Worm (Caenorhabditis elegans) whole organism, L4 larva: ENCODE measurements around the gene Y80D3A.8.
A peak's percentile ranks its signal among the peaks of the same experiment; 100 is the strongest.

Experiments used
- F10B5.3 ChIP-seq: sonication (generic microtip); optimal IDR thresholded peaks from 2 replicates; lab custom pipeline; 2016; ENCODE audit warnings: mild to moderate bottlenecking, missing genetic modification characterization, missing compliant biosample characterization
- F26F4.8 ChIP-seq: fragments of 200-800 bp; sonication (Bioruptor generic); conservative IDR thresholded peaks from 2 replicates; pipeline ENCODE4 v1.3.6; 2022; ENCODE audit warnings: missing genetic modification characterization, missing compliant biosample characterization
- F37D6.2 ChIP-seq: sonication (generic microtip); optimal IDR thresholded peaks from 2 replicates; lab custom pipeline; 2016; ENCODE audit warnings: mild to moderate bottlenecking, missing genetic modification characterization, missing compliant biosample characterization
- F49E8.2 ChIP-seq: sonication (generic microtip); optimal IDR thresholded peaks from 2 replicates; lab custom pipeline; 2016; ENCODE audit warnings: missing compliant biosample characterization, mild to moderate bottlenecking, missing genetic modification characterization, borderline replicate concordance
- Y48G9A.11 ChIP-seq: fragments of 200-800 bp; sonication (Bioruptor generic); IDR thresholded peaks from 2 replicates; pipeline ENCODE4 v1.3.6; 2022; ENCODE audit warnings: missing genetic modification reagents, missing genetic modification characterization, missing compliant biosample characterization
- ZK337.2 ChIP-seq: fragments of 200-800 bp; sonication (Bioruptor generic); IDR thresholded peaks from 2 replicates; pipeline ENCODE4 v1.3.6; 2022; ENCODE audit warnings: missing genetic modification reagents, missing genetic modification characterization, missing compliant biosample characterization
- ama-1 ChIP-seq: fragments of 150-350 bp; optimal IDR thresholded peaks from 2 replicates; lab custom pipeline; 2014; ENCODE audit warnings: inconsistent platforms, mixed read lengths
- ceh-44 ChIP-seq: fragments of 200-800 bp; sonication (Bioruptor generic); IDR thresholded peaks from 2 replicates; pipeline ENCODE4 v1.3.6; 2022; ENCODE audit warnings: missing genetic modification reagents, missing genetic modification characterization, missing compliant biosample characterization
- daf-12 ChIP-seq: fragments of 150-350 bp; optimal IDR thresholded peaks from 2 replicates; lab custom pipeline; 2014; ENCODE audit warnings: missing biosample characterization, missing genetic modification reagents, missing genetic modification characterization
- daf-16 ChIP-seq, 3 experiments: sonication (generic microtip); optimal IDR thresholded peaks; 2 replicates each; lab custom pipeline; 2016 to 2017; ENCODE audit warnings: missing genetic modification characterization in 3 of 3, missing genetic modification reagents in 3 of 3, mild to moderate bottlenecking in 2 of 3, missing compliant biosample characterization in 2 of 3, missing biosample characterization in 1 of 3, moderate library complexity in 1 of 3
- daf-19 ChIP-seq: fragments of 200-800 bp; sonication (Bioruptor generic); conservative IDR thresholded peaks from 2 replicates; pipeline ENCODE4 v1.3.6; 2022; ENCODE audit warnings: missing genetic modification characterization, missing compliant biosample characterization
- dmd-6 ChIP-seq: fragments of 200-800 bp; sonication (Bioruptor generic); IDR thresholded peaks from 2 replicates; pipeline ENCODE4 v1.3.6; 2022; ENCODE audit warnings: missing genetic modification reagents, missing genetic modification characterization, missing compliant biosample characterization
- dpl-1 ChIP-seq: fragments of 150-350 bp; optimal IDR thresholded peaks from 2 replicates; lab custom pipeline; 2014; ENCODE audit warnings: missing biosample characterization, missing genetic modification reagents, missing genetic modification characterization
- duxl-1 ChIP-seq: sonication (generic microtip); optimal IDR thresholded peaks from 2 replicates; lab custom pipeline; 2016; ENCODE audit warnings: mild to moderate bottlenecking, missing genetic modification characterization, moderate library complexity, missing compliant biosample characterization; ENCODE audit not compliant: poor library complexity
- dve-1 ChIP-seq: sonication (generic microtip); optimal IDR thresholded peaks from 2 replicates; lab custom pipeline; 2017; ENCODE audit warnings: antibody characterized with exemption, mild to moderate bottlenecking, missing genetic modification characterization, missing compliant biosample characterization; ENCODE audit not compliant: insufficient read depth
- egl-43 ChIP-seq: fragments of 200-800 bp; sonication (Bioruptor generic); IDR thresholded peaks from 2 replicates; pipeline ENCODE4 v1.3.6; 2022; ENCODE audit warnings: missing genetic modification reagents, missing genetic modification characterization, missing compliant biosample characterization
- fos-1 ChIP-seq: fragments of 150-350 bp; optimal IDR thresholded peaks from 2 replicates; lab custom pipeline; 2014; ENCODE audit warnings: missing biosample characterization, missing genetic modification characterization
- gei-8 ChIP-seq: fragments of 200-800 bp; sonication (Bioruptor generic); optimal IDR thresholded peaks from 2 replicates; lab custom pipeline; 2018; ENCODE audit warnings: mild to moderate bottlenecking, missing genetic modification characterization, missing compliant biosample characterization
- hif-1 ChIP-seq, 2 experiments: sonication (generic microtip); optimal IDR thresholded peaks; 2 replicates each; lab custom pipeline; 2016 to 2017; ENCODE audit warnings: missing compliant biosample characterization in 2 of 2, missing genetic modification characterization in 2 of 2, missing genetic modification reagents in 2 of 2, missing genotype in 2 of 2, mild to moderate bottlenecking in 1 of 2
- hlh-11 ChIP-seq: fragments of 200-800 bp; sonication (Bioruptor generic); optimal IDR thresholded peaks from 2 replicates; lab custom pipeline; 2018; ENCODE audit warnings: mild to moderate bottlenecking, missing genetic modification characterization, missing compliant biosample characterization
- hmg-1.1 ChIP-seq: fragments of 200-800 bp; sonication (Bioruptor generic); IDR thresholded peaks from 2 replicates; pipeline ENCODE4 v1.3.6; 2022; ENCODE audit warnings: missing genetic modification reagents, missing genetic modification characterization, missing compliant biosample characterization
- jun-1 ChIP-seq: fragments of 150-350 bp; optimal IDR thresholded peaks from 2 replicates; lab custom pipeline; 2014; ENCODE audit warnings: missing biosample characterization, missing genetic modification reagents, missing genetic modification characterization
- lin-38 ChIP-seq: fragments of 200-800 bp; sonication (Bioruptor generic); IDR thresholded peaks from 2 replicates; pipeline ENCODE4 v1.3.6; 2022; ENCODE audit warnings: missing genetic modification reagents, missing genetic modification characterization, missing compliant biosample characterization
- lir-3 ChIP-seq: sonication (generic microtip); optimal IDR thresholded peaks from 2 replicates; lab custom pipeline; 2016; ENCODE audit warnings: mild to moderate bottlenecking, missing genetic modification characterization, missing compliant biosample characterization
- lsy-2 ChIP-seq, 2 experiments: fragments of 150-350 bp in 1 of 2; sonication (generic microtip) in 1 of 2; optimal IDR thresholded peaks; 2 replicates each; lab custom pipeline; 2014 to 2017; ENCODE audit warnings: missing biosample characterization in 2 of 2, missing genetic modification characterization in 2 of 2
- madf-9 ChIP-seq: fragments of 200-800 bp; sonication (Bioruptor generic); conservative IDR thresholded peaks from 2 replicates; pipeline ENCODE4 v1.3.6; 2022; ENCODE audit warnings: missing genetic modification reagents, missing genetic modification characterization, missing compliant biosample characterization
- mdt-29 ChIP-seq: fragments of 200-800 bp; sonication (Bioruptor generic); IDR thresholded peaks from 2 replicates; pipeline ENCODE4 v1.3.6; 2022; ENCODE audit warnings: missing genetic modification reagents, missing genetic modification characterization, missing compliant biosample characterization
- mep-1 ChIP-seq: fragments of 150-350 bp; sonication (generic microtip); optimal IDR thresholded peaks from 3 replicates; lab custom pipeline; 2014; ENCODE audit warnings: missing biosample characterization, missing genetic modification characterization
- mes-2 ChIP-seq: sonication (generic microtip); optimal IDR thresholded peaks from 2 replicates; lab custom pipeline; 2016; ENCODE audit warnings: missing genotype, mild to moderate bottlenecking, missing genetic modification characterization, missing compliant biosample characterization; ENCODE audit not compliant: poor library complexity, severe bottlenecking
- mxl-2 ChIP-seq: fragments of 200-800 bp; sonication (Bioruptor generic); conservative IDR thresholded peaks from 2 replicates; pipeline ENCODE4 v1.3.6; 2022; ENCODE audit warnings: missing genetic modification reagents, missing genetic modification characterization, missing compliant biosample characterization
- nhr-11 ChIP-seq: fragments of 150-350 bp; optimal IDR thresholded peaks from 2 replicates; lab custom pipeline; 2014; ENCODE audit warnings: missing biosample characterization, missing genetic modification characterization
- nhr-111 ChIP-seq: fragments of 200-800 bp; sonication (Bioruptor generic); optimal IDR thresholded peaks from 2 replicates; lab custom pipeline; 2018; ENCODE audit warnings: mild to moderate bottlenecking, missing genetic modification characterization, missing compliant biosample characterization
- nhr-28 ChIP-seq: fragments of 150-350 bp; optimal IDR thresholded peaks from 2 replicates; lab custom pipeline; 2014; ENCODE audit warnings: missing biosample characterization, missing genetic modification characterization
- nhr-41 ChIP-seq: fragments of 200-800 bp; sonication (Bioruptor generic); IDR thresholded peaks from 2 replicates; pipeline ENCODE4 v1.3.6; 2022; ENCODE audit warnings: missing genetic modification reagents, missing genetic modification characterization, missing compliant biosample characterization
- nhr-6 ChIP-seq: fragments of 150-350 bp; optimal IDR thresholded peaks from 2 replicates; lab custom pipeline; 2014; ENCODE audit warnings: missing biosample characterization, missing genetic modification characterization
- pha-4 ChIP-seq, 2 experiments: fragments of 150-350 bp in 1 of 2; fragments of 200-800 bp in 1 of 2; sonication (Bioruptor generic) in 1 of 2; IDR thresholded peaks in 1 of 2; optimal IDR thresholded peaks in 1 of 2; 2 replicates each; pipeline versions ENCODE4 v1.3.6 to Lab custom; 2014 to 2022; ENCODE audit warnings: missing genetic modification characterization in 2 of 2, missing genetic modification reagents in 2 of 2, missing biosample characterization in 1 of 2, missing compliant biosample characterization in 1 of 2
- rbr-2 ChIP-seq: sonication (generic microtip); optimal IDR thresholded peaks from 2 replicates; lab custom pipeline; 2016; ENCODE audit warnings: missing genotype, missing genetic modification characterization, missing compliant biosample characterization
- set-16 ChIP-seq: fragments of 200-800 bp; sonication (Bioruptor generic); IDR thresholded peaks from 2 replicates; pipeline ENCODE4 v1.3.6; 2022; ENCODE audit warnings: missing genetic modification reagents, missing genetic modification characterization, missing compliant biosample characterization
- snpc-1.2 ChIP-seq: fragments of 200-800 bp; sonication (Bioruptor generic); IDR thresholded peaks from 2 replicates; pipeline ENCODE4 v1.3.6; 2022; ENCODE audit warnings: missing genetic modification reagents, missing genetic modification characterization, missing compliant biosample characterization
- tra-1 ChIP-seq: fragments of 200-800 bp; sonication (Bioruptor generic); IDR thresholded peaks from 2 replicates; pipeline ENCODE4 v1.3.6; 2022; ENCODE audit warnings: missing genetic modification reagents, missing genetic modification characterization, missing compliant biosample characterization
- unc-130 ChIP-seq: sonication (generic microtip); optimal IDR thresholded peaks from 2 replicates; lab custom pipeline; 2016; ENCODE audit warnings: missing genetic modification reagents, missing genetic modification characterization, missing compliant biosample characterization
- unc-62 ChIP-seq, 3 experiments: fragments of 150-350 bp in 1 of 3; sonication (generic microtip); optimal IDR thresholded peaks in 2 of 3; peaks in 1 of 3; 1 replicate in 1 of 3; 2 replicates in 2 of 3; lab custom pipeline; 2014 to 2017; ENCODE audit warnings: missing biosample characterization in 3 of 3, missing genetic modification characterization in 3 of 3, missing genetic modification reagents in 3 of 3, missing genotype in 1 of 3
- zag-1 ChIP-seq: fragments of 150-350 bp; optimal IDR thresholded peaks from 2 replicates; lab custom pipeline; 2014; ENCODE audit warnings: missing biosample characterization, missing genetic modification characterization
- zip-11 ChIP-seq: fragments of 200-800 bp; sonication (Bioruptor generic); IDR thresholded peaks from 2 replicates; pipeline ENCODE4 v1.3.6; 2022; ENCODE audit warnings: missing genetic modification characterization, missing compliant biosample characterization
- ztf-7 ChIP-seq: fragments of 150-350 bp; optimal IDR thresholded peaks from 2 replicates; lab custom pipeline; 2014; ENCODE audit warnings: missing biosample characterization, missing genetic modification characterization

Gene Y80D3A.8

ce11 chrV:18980091-18980490 is 39.6 kb downstream of the Y80D3A.8 start:
- 0 out of 2 replicates have a peak, but pooled peaks have one; percentile 36 for TF ChIP-seq F26F4.8 (GFP tag; lab: Robert Waterston, UW)
- TF ChIP-seq tra-1 (GFP tag; lab: Robert Waterston, UW), result 0 out of 2 replicates have a peak, but pooled peaks have one; percentile 38
- TF ChIP-seq mxl-2 (GFP tag; lab: Robert Waterston, UW), result 0 out of 2 replicates have a peak, but pooled peaks have one; percentile 7

ce11 chrV:18980980-18981529 is 40.6 kb downstream of the Y80D3A.8 start, which contains the start of the genes mrps-35 and sws-1:
mrps-35 (plus strand) TSS chrV:18981306.
sws-1 (minus strand) TSS chrV:18981479.
- TF ChIP-seq snpc-1.2 (GFP tag; lab: Robert Waterston, UW) (0 out of 2 replicates have a peak, but pooled peaks have one; percentile 30), dpl-1 (peak; percentile 96), ztf-7 (tag; lab: Kevin White, UChicago) (peak; percentile 10), egl-43 (GFP tag; lab: Robert Waterston, UW) (no peak), dve-1 (tag; lab: Kevin White, UChicago) (peak; percentile 27), unc-130 (GFP tag; lab: Kevin White, UChicago) (peak; percentile 79), set-16 (GFP tag; lab: Robert Waterston, UW) (0 out of 2 replicates have a peak, but pooled peaks have one; percentile 9), daf-16 (GFP tag; optimal IDR thresholded peaks at IDR 0.05; lab: Kevin White, UChicago) (no peak), daf-16 (tag; optimal IDR thresholded peaks at IDR 0.05; lab: Kevin White, UChicago) (peak; percentile 46), zip-11 (no peak), Y48G9A.11 (GFP tag; lab: Robert Waterston, UW) (peak; percentile 68), nhr-111 (GFP tag; lab: Kevin White, UChicago) (no peak), pha-4 (GFP tag; IDR thresholded peaks at IDR 0.05; lab: Robert Waterston, UW) (0 out of 2 replicates have a peak, but pooled peaks have one; percentile 39), pha-4 (tag; optimal IDR thresholded peaks at IDR 0.05; lab: Kevin White, UChicago) (no peak), hmg-1.1 (0 out of 2 replicates have a peak, but pooled peaks have one; percentile 38), nhr-11 (no peak), F49E8.2 (tag; lab: Kevin White, UChicago) (peak; percentile 47), ZK337.2 (peak; percentile 92), hlh-11 (tag; lab: Kevin White, UChicago) (peak; percentile 0), jun-1 (no peak), mep-1 (peak; percentile 45), ceh-44 (GFP tag; lab: Robert Waterston, UW) (peak; percentile 66; the same call in 1 of the 2 replicates), mxl-2 (GFP tag; lab: Robert Waterston, UW) (peak; percentile 51; the same call in 1 of the 2 replicates), lin-38 (GFP tag; lab: Robert Waterston, UW) (peak; percentile 73), F37D6.2 (tag; lab: Kevin White, UChicago) (peak; percentile 18), gei-8 (no peak), mdt-29 (no peak), zag-1 (tag; lab: Kevin White, UChicago) (no peak), nhr-6 (tag; lab: Kevin White, UChicago) (peak; percentile 67), nhr-41 (GFP tag; lab: Robert Waterston, UW) (no peak), lsy-2 (tag; optimal IDR thresholded peaks at IDR 0.05; lab: Kevin White, UChicago) (peak in 1 of 2 experiments; percentile 77), lir-3 (tag; lab: Kevin White, UChicago) (no peak), fos-1 (tag; lab: Kevin White, UChicago) (no peak), hif-1 (tag; optimal IDR thresholded peaks at IDR 0.05; lab: Kevin White, UChicago) (peak in 1 of 2 experiments; percentile 87), tra-1 (GFP tag; lab: Robert Waterston, UW) (peak; percentile 85), nhr-28 (tag; lab: Kevin White, UChicago) (peak; percentile 16), unc-62 (GFP tag; optimal IDR thresholded peaks at IDR 0.05 in 1 of 2; lab: Kevin White, UChicago) (peak in 1 of 2 experiments; percentile 11), unc-62 (tag; optimal IDR thresholded peaks at IDR 0.05; lab: Kevin White, UChicago) (no peak), ama-1 (lab: Kevin White, UChicago) (no peak), rbr-2 (tag; lab: Kevin White, UChicago) (peak; percentile 37), daf-12 (tag; lab: Kevin White, UChicago) (no peak), duxl-1 (peak; percentile 70), dmd-6 (GFP tag; lab: Robert Waterston, UW) (peak; percentile 64), madf-9 (GFP tag; lab: Robert Waterston, UW) (no peak), F10B5.3 (tag; lab: Kevin White, UChicago) (no peak), mes-2 (tag; lab: Kevin White, UChicago) (peak; percentile 99), daf-19 (GFP tag; lab: Robert Waterston, UW) (no peak)
